Fruit fly (Drosophila melanogaster) whole organism, embryonic: ENCODE results near the gene CG13021.

Experiments used
- Adf1 ChIP-seq: fragments of 200-800 bp; sonication (Bioruptor generic); IDR thresholded peaks from 2 replicates; pipeline ENCODE4 v1.3.6; 2022; ENCODE audit warnings: missing biosample characterization, missing genetic modification characterization
- Aef1 ChIP-seq: fragments of 200-800 bp; sonication (Bioruptor generic); IDR thresholded peaks from 3 replicates; pipeline ENCODE4 v1.3.6; 2022; ENCODE audit warnings: missing biosample characterization, missing genetic modification characterization
- Atf-2 ChIP-seq: fragments of 200-800 bp; sonication (Bioruptor generic); optimal IDR thresholded peaks from 2 replicates; lab custom pipeline; 2016; ENCODE audit warnings: missing biosample characterization, missing genetic modification characterization
- CG1024 ChIP-seq: fragments of 200-800 bp; sonication (Bioruptor generic); IDR thresholded peaks from 2 replicates; pipeline ENCODE4 v1.3.6; 2022; ENCODE audit warnings: missing biosample characterization, missing genetic modification characterization
- CG11560 ChIP-seq: fragments of 200-800 bp; sonication (Bioruptor generic); IDR thresholded peaks from 3 replicates; pipeline ENCODE4 v1.3.6; 2022; ENCODE audit warnings: missing biosample characterization, missing genetic modification characterization
- CG12236 ChIP-seq: fragments of 200-800 bp; sonication (Bioruptor generic); optimal IDR thresholded peaks from 2 replicates; lab custom pipeline; 2016; ENCODE audit warnings: missing biosample characterization, missing genetic modification characterization
- CG12391 ChIP-seq: fragments of 200-800 bp; sonication (Bioruptor generic); optimal IDR thresholded peaks from 3 replicates; lab custom pipeline; 2018; ENCODE audit warnings: missing biosample characterization, mild to moderate bottlenecking, missing genetic modification characterization, moderate library complexity
- CG15479 ChIP-seq: fragments of 200-800 bp; sonication (Bioruptor generic); optimal IDR thresholded peaks from 3 replicates; lab custom pipeline; 2019; ENCODE audit warnings: missing biosample characterization, mild to moderate bottlenecking, missing genetic modification characterization, moderate library complexity
- CG1792 ChIP-seq: fragments of 200-800 bp; sonication (Bioruptor generic); optimal IDR thresholded peaks from 2 replicates; lab custom pipeline; 2016; ENCODE audit warnings: missing biosample characterization, missing genetic modification characterization
- CG18599 ChIP-seq: fragments of 200-800 bp; sonication (Bioruptor generic); optimal IDR thresholded peaks from 3 replicates; lab custom pipeline; 2017; ENCODE audit warnings: missing biosample characterization, missing genetic modification characterization, mild to moderate bottlenecking, moderate library complexity, missing genetic modification reagents
- CG32767 ChIP-seq: fragments of 200-800 bp; sonication (Bioruptor generic); IDR thresholded peaks from 2 replicates; pipeline ENCODE4 v1.3.6; 2022; ENCODE audit warnings: missing biosample characterization, missing genetic modification characterization
- CG3726 ChIP-seq: fragments of 200-800 bp; sonication (Bioruptor generic); IDR thresholded peaks from 3 replicates; pipeline ENCODE4, ENCODE4 v1.3.6; 2022; ENCODE audit warnings: missing biosample characterization, missing genetic modification characterization
- CG3838 ChIP-seq: fragments of 200-800 bp; sonication (Bioruptor generic); optimal IDR thresholded peaks from 3 replicates; lab custom pipeline; 2016; ENCODE audit warnings: missing biosample characterization, missing genetic modification characterization
- CG4707 ChIP-seq: fragments of 200-800 bp; sonication (Bioruptor generic); optimal IDR thresholded peaks from 2 replicates; lab custom pipeline; 2018; ENCODE audit warnings: missing biosample characterization, mild to moderate bottlenecking, missing genetic modification characterization, moderate library complexity
- CG6765 ChIP-seq: fragments of 200-800 bp; sonication (Bioruptor generic); optimal IDR thresholded peaks from 3 replicates; lab custom pipeline; 2017; ENCODE audit warnings: missing biosample characterization, mild to moderate bottlenecking, missing genetic modification characterization
- CG7839 ChIP-seq: fragments of 200-800 bp; sonication (Bioruptor generic); optimal IDR thresholded peaks from 3 replicates; lab custom pipeline; 2018; ENCODE audit warnings: missing biosample characterization, mild to moderate bottlenecking, missing genetic modification characterization, moderate library complexity
- CG7963 ChIP-seq: fragments of 200-800 bp; sonication (Bioruptor generic); IDR thresholded peaks from 3 replicates; pipeline ENCODE4 v1.3.6; 2022; ENCODE audit warnings: missing biosample characterization, missing genetic modification characterization; ENCODE audit not compliant: partially characterized antibody
- CG8089 ChIP-seq: fragments of 200-800 bp; sonication (Bioruptor generic); optimal IDR thresholded peaks from 3 replicates; lab custom pipeline; 2016; ENCODE audit warnings: missing biosample characterization, missing genetic modification characterization
- CG8281 ChIP-seq: fragments of 200-800 bp; sonication (Bioruptor generic); optimal IDR thresholded peaks from 2 replicates; lab custom pipeline; 2018; ENCODE audit warnings: missing biosample characterization, mild to moderate bottlenecking, missing genetic modification characterization, moderate library complexity
- CG8478 ChIP-seq: fragments of >200 bp; optimal IDR thresholded peaks from 2 replicates; lab custom pipeline; 2018
- CG9817 ChIP-seq: fragments of 200-800 bp; sonication (Bioruptor generic); optimal IDR thresholded peaks from 2 replicates; lab custom pipeline; 2018; ENCODE audit warnings: missing biosample characterization, mild to moderate bottlenecking, missing genetic modification characterization, moderate library complexity
- CTCF ChIP-seq: fragments of 200-800 bp; sonication (Bioruptor generic); optimal IDR thresholded peaks from 2 replicates; lab custom pipeline; 2017; ENCODE audit warnings: missing biosample characterization, mild to moderate bottlenecking, missing genetic modification characterization, moderate library complexity
- E2f2 ChIP-seq: fragments of 200-800 bp; sonication (Bioruptor generic); IDR thresholded peaks from 2 replicates; pipeline ENCODE4 v1.3.6; 2022; ENCODE audit warnings: missing biosample characterization, missing genetic modification characterization
- ERR ChIP-seq: fragments of 200-800 bp; sonication (Bioruptor generic); optimal IDR thresholded peaks from 2 replicates; lab custom pipeline; 2016; ENCODE audit warnings: missing biosample characterization, missing genetic modification characterization
- HHEX ChIP-seq: fragments of 200-800 bp; sonication (Bioruptor generic); optimal IDR thresholded peaks from 3 replicates; lab custom pipeline; 2017; ENCODE audit warnings: missing biosample characterization, mild to moderate bottlenecking, missing genetic modification characterization, missing genetic modification reagents
- HLH3B ChIP-seq: fragments of 200-800 bp; sonication (Bioruptor generic); IDR thresholded peaks from 2 replicates; pipeline ENCODE4 v1.3.6; 2022; ENCODE audit warnings: missing biosample characterization, missing genetic modification characterization
- HLH4C ChIP-seq: fragments of 200-800 bp; sonication (Bioruptor generic); IDR thresholded peaks from 3 replicates; pipeline ENCODE4 v1.3.6; 2022; ENCODE audit warnings: missing biosample characterization, missing genetic modification characterization; ENCODE audit not compliant: partially characterized antibody
- Hsf ChIP-seq: fragments of 200-800 bp; sonication (Bioruptor generic); optimal IDR thresholded peaks from 3 replicates; lab custom pipeline; 2016; ENCODE audit warnings: missing biosample characterization, missing genetic modification characterization
- Kr ChIP-seq: fragments of 200-800 bp; sonication (Bioruptor generic); optimal IDR thresholded peaks from 2 replicates; lab custom pipeline; 2017; ENCODE audit warnings: missing biosample characterization, mild to moderate bottlenecking, missing genetic modification characterization
- Lhr ChIP-seq: fragments of 200-800 bp; sonication (Bioruptor generic); optimal IDR thresholded peaks from 3 replicates; lab custom pipeline; 2017; ENCODE audit warnings: mild to moderate bottlenecking, missing biosample characterization, missing genetic modification reagents, missing genetic modification characterization
- Max ChIP-seq: fragments of 200-800 bp; sonication (Bioruptor generic); optimal IDR thresholded peaks from 2 replicates; lab custom pipeline; 2016; ENCODE audit warnings: missing biosample characterization, mild to moderate bottlenecking, missing genetic modification characterization
- Myb ChIP-seq: fragments of 200-800 bp; sonication (Bioruptor generic); optimal IDR thresholded peaks from 2 replicates; lab custom pipeline; 2016; ENCODE audit warnings: missing biosample characterization, missing genetic modification characterization
- NFAT ChIP-seq: fragments of 200-800 bp; sonication (Bioruptor generic); IDR thresholded peaks from 2 replicates; pipeline ENCODE4 v1.3.6; 2022; ENCODE audit warnings: missing biosample characterization, missing genetic modification characterization
- Side ChIP-seq: fragments of 200-800 bp; sonication (Bioruptor generic); optimal IDR thresholded peaks from 2 replicates; lab custom pipeline; 2016; ENCODE audit warnings: missing biosample characterization, missing genetic modification characterization
- Taf1 ChIP-seq: fragments of 200-800 bp; sonication (Bioruptor generic); IDR thresholded peaks from 2 replicates; pipeline ENCODE4 v1.3.6; 2022; ENCODE audit warnings: missing biosample characterization, missing genetic modification characterization
- YL-1 ChIP-seq: fragments of 200-800 bp; sonication (Bioruptor generic); optimal IDR thresholded peaks from 3 replicates; lab custom pipeline; 2017; ENCODE audit warnings: missing biosample characterization, mild to moderate bottlenecking, missing genetic modification characterization
- da ChIP-seq: fragments of 200-800 bp; sonication (Bioruptor generic); optimal IDR thresholded peaks from 2 replicates; lab custom pipeline; 2016; ENCODE audit warnings: missing biosample characterization, missing genetic modification characterization
- dm ChIP-seq: fragments of 200-800 bp; sonication (Bioruptor generic); optimal IDR thresholded peaks from 3 replicates; lab custom pipeline; 2016; ENCODE audit warnings: missing biosample characterization, missing genetic modification characterization
- dmrt99B ChIP-seq: fragments of 200-800 bp; sonication (Bioruptor generic); optimal IDR thresholded peaks from 2 replicates; lab custom pipeline; 2018; ENCODE audit warnings: missing biosample characterization, mild to moderate bottlenecking, missing genetic modification characterization, moderate library complexity
- ewg ChIP-seq: fragments of 200-800 bp; sonication (Bioruptor generic); optimal IDR thresholded peaks from 3 replicates; lab custom pipeline; 2017; ENCODE audit warnings: mild to moderate bottlenecking, missing biosample characterization, missing genetic modification reagents, missing genetic modification characterization
- jumu ChIP-seq: fragments of 200-800 bp; sonication (Bioruptor generic); optimal IDR thresholded peaks from 3 replicates; lab custom pipeline; 2016; ENCODE audit warnings: missing biosample characterization, missing genetic modification characterization
- kay ChIP-seq: fragments of 200-800 bp; sonication (Bioruptor generic); optimal IDR thresholded peaks from 2 replicates; lab custom pipeline; 2016; ENCODE audit warnings: missing biosample characterization, missing genetic modification characterization
- nau ChIP-seq: fragments of 200-800 bp; sonication (Bioruptor generic); optimal IDR thresholded peaks from 3 replicates; lab custom pipeline; 2017; ENCODE audit warnings: missing biosample characterization, mild to moderate bottlenecking, missing genetic modification characterization, missing genetic modification reagents
- nom ChIP-seq: fragments of 200-800 bp; sonication (Bioruptor generic); optimal IDR thresholded peaks from 2 replicates; lab custom pipeline; 2017; ENCODE audit warnings: missing biosample characterization, missing genetic modification characterization, mild to moderate bottlenecking, moderate library complexity, missing genetic modification reagents
- odd ChIP-seq: fragments of 200-800 bp; sonication (Bioruptor generic); optimal IDR thresholded peaks from 2 replicates; lab custom pipeline; 2017; ENCODE audit warnings: missing biosample characterization, mild to moderate bottlenecking, missing genetic modification characterization
- p53 ChIP-seq: fragments of 200-800 bp; sonication (Bioruptor generic); optimal IDR thresholded peaks from 2 replicates; lab custom pipeline; 2016; ENCODE audit warnings: missing biosample characterization, missing genetic modification characterization
- pan ChIP-seq, 4 experiments: fragments of >200 bp in 3 of 4; fragments of 200-800 bp in 1 of 4; sonication (Bioruptor generic) in 1 of 4; optimal IDR thresholded peaks in 3 of 4; IDR thresholded peaks in 1 of 4; 2 replicates each; pipeline versions ENCODE4 v1.3.6 to Lab custom; 2017 to 2022; ENCODE audit warnings: missing biosample characterization in 2 of 4, missing genetic modification characterization in 2 of 4, mixed read lengths in 1 of 4
- peb ChIP-seq: fragments of 200-800 bp; sonication (Bioruptor generic); IDR thresholded peaks from 2 replicates; pipeline ENCODE4 v1.3.6; 2022; ENCODE audit warnings: missing biosample characterization, missing genetic modification characterization
- row ChIP-seq: fragments of 200-800 bp; sonication (Bioruptor generic); IDR thresholded peaks from 3 replicates; pipeline ENCODE4 v1.3.6; 2022; ENCODE audit warnings: missing biosample characterization, missing genetic modification characterization
- seq ChIP-seq: fragments of 200-800 bp; sonication (Bioruptor generic); IDR thresholded peaks from 2 replicates; pipeline ENCODE4 v1.3.6; 2022; ENCODE audit warnings: missing biosample characterization, missing genetic modification characterization
- slbo ChIP-seq: fragments of 200-800 bp; sonication (Bioruptor generic); IDR thresholded peaks from 2 replicates; pipeline ENCODE4 v1.3.6; 2022; ENCODE audit warnings: missing biosample characterization, missing genetic modification characterization
- stwl ChIP-seq: fragments of 200-800 bp; sonication (Bioruptor generic); optimal IDR thresholded peaks from 3 replicates; lab custom pipeline; 2018; ENCODE audit warnings: missing biosample characterization, mild to moderate bottlenecking, missing genetic modification characterization, moderate library complexity

The CG13021 gene

DNA sequence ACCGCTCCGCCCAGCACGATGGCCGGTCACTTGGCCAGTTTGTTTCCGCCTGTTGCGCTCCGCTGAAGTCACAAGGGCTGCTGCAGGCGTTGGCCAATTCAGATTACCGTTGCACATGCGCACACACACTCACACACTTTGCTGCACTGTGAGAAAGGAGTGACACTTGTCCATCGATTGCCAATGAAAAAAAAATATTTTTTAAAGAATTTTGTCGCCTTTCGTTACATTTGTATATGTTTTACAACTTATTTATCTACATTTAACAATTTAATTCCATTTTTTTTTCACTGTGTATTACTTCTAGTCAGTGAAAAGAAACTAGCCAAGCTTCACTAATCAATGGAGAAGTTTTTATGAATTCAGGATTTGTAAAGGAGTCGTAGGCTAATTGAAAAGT is 38.1 kb upstream of the CG13021 start (continued):
- TF ChIP-seq p53 (GFP tag; lab: Kevin White, UChicago), result no peak
- TF ChIP-seq CG7963 (GFP tag; lab: Robert Waterston, UW), result no peak
- TF ChIP-seq nom (GFP tag; lab: Kevin White, UChicago), result no peak
- TF ChIP-seq Max (GFP tag; lab: Kevin White, UChicago), result peak; percentile 3
- no peak for TF ChIP-seq jumu (GFP tag; lab: Kevin White, UChicago)
- peak; percentile 25 for TF ChIP-seq CG8089 (GFP tag; lab: Kevin White, UChicago)
- no peak for TF ChIP-seq CG1792 (GFP tag; lab: Kevin White, UChicago)
- peak; percentile 57 for TF ChIP-seq dmrt99B (tag; lab: Kevin White, UChicago)
- TF ChIP-seq CG7839 (tag; lab: Kevin White, UChicago), result peak; percentile 46
- TF ChIP-seq Side (GFP tag; lab: Kevin White, UChicago), result no peak
- no peak for TF ChIP-seq CG6765 (GFP tag; lab: Kevin White, UChicago)
- no peak for TF ChIP-seq CG3838 (GFP tag; lab: Kevin White, UChicago)
- no peak for TF ChIP-seq HLH4C
- TF ChIP-seq peb (GFP tag; lab: Robert Waterston, UW), result no peak
- no peak for TF ChIP-seq CG4707 (GFP tag; lab: Kevin White, UChicago)
- TF ChIP-seq HHEX (GFP tag; lab: Kevin White, UChicago), result peak; percentile 8
- TF ChIP-seq CG3726, result 0 out of 3 replicates have a peak, but pooled peaks have one; percentile 7
- peak; percentile 49; the same call in 2 of the 3 replicates for TF ChIP-seq row (GFP tag; lab: Robert Waterston, UW)
- TF ChIP-seq dm (GFP tag; lab: Kevin White, UChicago), result no peak

- TF ChIP-seq pan (optimal IDR thresholded peaks at IDR 0.05; lab: Kevin White, UChicago), result no peak
- TF ChIP-seq pan (GFP tag; optimal IDR thresholded peaks at IDR 0.05 in 1 of 2, IDR thresholded peaks at IDR 0.05 in 1 of 2), result no peak
- TF ChIP-seq Adf1 (GFP tag; lab: Robert Waterston, UW), result no peak
- TF ChIP-seq CG6765 (GFP tag; lab: Kevin White, UChicago), result no peak
- TF ChIP-seq CG1024 (GFP tag; lab: Robert Waterston, UW), result no peak
- no peak for TF ChIP-seq Hsf (GFP tag; lab: Kevin White, UChicago)
- TF ChIP-seq ERR (GFP tag; lab: Kevin White, UChicago), result no peak
- TF ChIP-seq HLH3B (GFP tag; lab: Robert Waterston, UW), result no peak
- no peak for TF ChIP-seq seq (GFP tag; lab: Robert Waterston, UW)
- TF ChIP-seq CG8281 (tag; lab: Kevin White, UChicago), result no peak
- no peak for TF ChIP-seq Myb (GFP tag; lab: Kevin White, UChicago)
- TF ChIP-seq CG11560, result no peak
- TF ChIP-seq CG8478 (lab: Kevin White, UChicago), result no peak
- TF ChIP-seq odd, result no peak
- peak; percentile 94 for TF ChIP-seq CTCF (GFP tag; lab: Kevin White, UChicago)
- no peak for TF ChIP-seq Kr (GFP tag; lab: Kevin White, UChicago)
- TF ChIP-seq nau (GFP tag; lab: Kevin White, UChicago), result no peak
- TF ChIP-seq NFAT (GFP tag; lab: Robert Waterston, UW), result no peak
- no peak for TF ChIP-seq CG9817 (tag; lab: Kevin White, UChicago)
- no peak for TF ChIP-seq ewg (GFP tag; lab: Kevin White, UChicago)
- no peak for TF ChIP-seq Aef1 (GFP tag; lab: Robert Waterston, UW)
- no peak for TF ChIP-seq Atf-2
- no peak for TF ChIP-seq CG12236 (GFP tag; lab: Kevin White, UChicago)
- no peak for TF ChIP-seq CG12391
- no peak for TF ChIP-seq Taf1 (GFP tag; lab: Robert Waterston, UW)
- TF ChIP-seq slbo (GFP tag; lab: Robert Waterston, UW), result no peak
- TF ChIP-seq kay (GFP tag; lab: Kevin White, UChicago), result no peak
- peak; percentile 44 for TF ChIP-seq stwl (tag; lab: Kevin White, UChicago)
- no peak for TF ChIP-seq YL-1 (GFP tag; lab: Kevin White, UChicago)
- no peak for TF ChIP-seq CG15479 (GFP tag; lab: Kevin White, UChicago)
- no peak for TF ChIP-seq da (GFP tag; lab: Kevin White, UChicago)
- TF ChIP-seq CG32767, result no peak
- peak; percentile 9 for TF ChIP-seq Lhr (GFP tag; lab: Kevin White, UChicago)
- TF ChIP-seq CG18599 (GFP tag; lab: Kevin White, UChicago), result no peak
- TF ChIP-seq E2f2 (GFP tag; lab: Robert Waterston, UW), result no peak
Observed at dm6 chrX:3481034-3481433, 33.1 kb upstream of the CG13021 start.
